Fruit fly (Drosophila melanogaster) whole organism, embryonic: Measurements from ENCODE around the gene CG4461.
A peak's percentile ranks its signal among the peaks of the same experiment; 100 is the strongest.

ENCODE experiments used
- CG10267 ChIP-seq: fragments of 200-800 bp; sonication (Bioruptor generic); optimal IDR thresholded peaks from 2 replicates; lab custom pipeline; 2018; ENCODE audit warnings: missing biosample characterization, mild to moderate bottlenecking, missing genetic modification characterization, moderate library complexity
- CG10431 ChIP-seq: fragments of 200-800 bp; sonication (Bioruptor generic); optimal IDR thresholded peaks from 3 replicates; lab custom pipeline; 2018; ENCODE audit warnings: missing biosample characterization, mild to moderate bottlenecking, missing genetic modification characterization
- CG11723 ChIP-seq: fragments of 200-800 bp; sonication (Bioruptor generic); optimal IDR thresholded peaks from 2 replicates; lab custom pipeline; 2017; ENCODE audit warnings: missing biosample characterization, mild to moderate bottlenecking, missing genetic modification characterization
- CG12219 ChIP-seq: fragments of 200-800 bp; sonication (Bioruptor generic); optimal IDR thresholded peaks from 3 replicates; lab custom pipeline; 2018; ENCODE audit warnings: missing biosample characterization, mild to moderate bottlenecking, missing genetic modification characterization
- CG1233 ChIP-seq: fragments of 200-800 bp; sonication (Bioruptor generic); optimal IDR thresholded peaks from 4 replicates; lab custom pipeline; 2018; ENCODE audit warnings: missing biosample characterization, mild to moderate bottlenecking, missing genetic modification characterization
- CG13424 ChIP-seq: fragments of 200-800 bp; sonication (Bioruptor generic); optimal IDR thresholded peaks from 2 replicates; lab custom pipeline; 2019; ENCODE audit warnings: missing biosample characterization, mild to moderate bottlenecking, missing genetic modification characterization, moderate library complexity
- CG14050 ChIP-seq: fragments of 200-800 bp; sonication (Bioruptor generic); IDR thresholded peaks from 3 replicates; pipeline ENCODE4 v1.3.6; 2022; ENCODE audit warnings: missing biosample characterization, missing genetic modification characterization
- CG15073 ChIP-seq: fragments of 200-800 bp; sonication (Bioruptor generic); optimal IDR thresholded peaks from 2 replicates; lab custom pipeline; 2016; ENCODE audit warnings: missing biosample characterization, missing genetic modification characterization
- CG1647 ChIP-seq: fragments of 200-800 bp; sonication (Bioruptor generic); optimal IDR thresholded peaks from 3 replicates; lab custom pipeline; 2016; ENCODE audit warnings: missing biosample characterization, missing genetic modification characterization
- CG17912 ChIP-seq: fragments of 200-800 bp; sonication (Bioruptor generic); optimal IDR thresholded peaks from 2 replicates; lab custom pipeline; 2018; ENCODE audit warnings: missing biosample characterization, mild to moderate bottlenecking, missing genetic modification characterization
- CG18619 ChIP-seq: fragments of 200-800 bp; sonication (Bioruptor generic); optimal IDR thresholded peaks from 3 replicates; lab custom pipeline; 2017; ENCODE audit warnings: missing biosample characterization, mild to moderate bottlenecking, missing genetic modification characterization
- CG2129 ChIP-seq: fragments of 200-800 bp; sonication (Bioruptor generic); IDR thresholded peaks from 2 replicates; pipeline ENCODE4 v1.3.6; 2022; ENCODE audit warnings: missing biosample characterization, missing genetic modification characterization; ENCODE audit not compliant: partially characterized antibody
- CG2712 ChIP-seq: fragments of 200-800 bp; optimal IDR thresholded peaks from 3 replicates; lab custom pipeline; 2019; ENCODE audit warnings: missing biosample characterization, mild to moderate bottlenecking, missing genetic modification characterization, moderate library complexity
- CG33557 ChIP-seq: fragments of 200-800 bp; sonication (Bioruptor generic); optimal IDR thresholded peaks from 2 replicates; lab custom pipeline; 2019; ENCODE audit warnings: missing biosample characterization, mild to moderate bottlenecking, missing genetic modification characterization, moderate library complexity
- CG6175 ChIP-seq: fragments of 200-800 bp; sonication (Bioruptor generic); IDR thresholded peaks from 3 replicates; pipeline ENCODE4 v1.3.6; 2022; ENCODE audit warnings: missing biosample characterization, missing genetic modification characterization
- CG6683 ChIP-seq: fragments of 200-800 bp; sonication (Bioruptor generic); optimal IDR thresholded peaks from 2 replicates; lab custom pipeline; 2017; ENCODE audit warnings: missing biosample characterization, mild to moderate bottlenecking, missing genetic modification characterization, missing genetic modification reagents
- CG7357 ChIP-seq: fragments of 200-800 bp; sonication (Bioruptor generic); IDR thresholded peaks from 3 replicates; pipeline ENCODE4 v1.3.6; 2022; ENCODE audit warnings: missing biosample characterization, missing genetic modification characterization
- CG8388 ChIP-seq: fragments of 200-800 bp; sonication (Bioruptor generic); optimal IDR thresholded peaks from 2 replicates; lab custom pipeline; 2019; ENCODE audit warnings: missing biosample characterization, mild to moderate bottlenecking, missing genetic modification characterization, moderate library complexity
- Dek ChIP-seq: fragments of 200-800 bp; sonication (Bioruptor generic); optimal IDR thresholded peaks from 3 replicates; lab custom pipeline; 2019; ENCODE audit warnings: missing biosample characterization, mild to moderate bottlenecking, missing genetic modification characterization, moderate library complexity
- HLH3B ChIP-seq: fragments of 200-800 bp; sonication (Bioruptor generic); IDR thresholded peaks from 2 replicates; pipeline ENCODE4 v1.3.6; 2022; ENCODE audit warnings: missing biosample characterization, missing genetic modification characterization
- Hr3 ChIP-seq: fragments of 200-800 bp; sonication (Bioruptor generic); optimal IDR thresholded peaks from 3 replicates; lab custom pipeline; 2016; ENCODE audit warnings: missing biosample characterization, missing genetic modification characterization
- Meics ChIP-seq: fragments of 200-800 bp; sonication (Bioruptor generic); optimal IDR thresholded peaks from 2 replicates; lab custom pipeline; 2017; ENCODE audit warnings: missing biosample characterization, mild to moderate bottlenecking, missing genetic modification characterization
- Ravus ChIP-seq: fragments of 200-800 bp; sonication (Bioruptor generic); IDR thresholded peaks from 2 replicates; pipeline ENCODE4 v1.3.6; 2022; ENCODE audit warnings: missing biosample characterization, missing genetic modification characterization
- Stat92E ChIP-seq, 3 experiments: fragments of >200 bp in 2 of 3; fragments of 200-800 bp in 1 of 3; sonication (Bioruptor generic) in 1 of 3; optimal IDR thresholded peaks; 2 replicates each; lab custom pipeline; 2017 to 2019; ENCODE audit warnings: missing biosample characterization in 3 of 3, missing genetic modification characterization in 3 of 3, mild to moderate bottlenecking in 1 of 3, moderate library complexity in 1 of 3
- abd-A ChIP-seq: fragments of 200-800 bp; sonication (Bioruptor generic); optimal IDR thresholded peaks from 3 replicates; lab custom pipeline; 2019; ENCODE audit warnings: missing biosample characterization, mild to moderate bottlenecking, missing genetic modification characterization, moderate library complexity
- ato ChIP-seq: fragments of 200-800 bp; sonication (Bioruptor generic); IDR thresholded peaks from 2 replicates; pipeline ENCODE4 v1.3.6; 2022; ENCODE audit warnings: missing biosample characterization, missing genetic modification characterization; ENCODE audit not compliant: partially characterized antibody
- cato ChIP-seq: fragments of 200-800 bp; sonication (Bioruptor generic); optimal IDR thresholded peaks from 2 replicates; lab custom pipeline; 2016; ENCODE audit warnings: missing biosample characterization, missing genetic modification characterization, borderline replicate concordance
- chinmo ChIP-seq: fragments of 200-800 bp; sonication (Bioruptor generic); IDR thresholded peaks from 4 replicates; pipeline ENCODE4 v1.3.6; 2022; ENCODE audit warnings: missing biosample characterization, missing genetic modification characterization; ENCODE audit not compliant: partially characterized antibody
- ci ChIP-seq: fragments of 200-800 bp; sonication (Bioruptor generic); IDR thresholded peaks from 3 replicates; pipeline ENCODE4 v1.3.6; 2022; ENCODE audit warnings: missing biosample characterization, missing genetic modification characterization
- corto ChIP-seq: fragments of 200-800 bp; sonication (Bioruptor generic); optimal IDR thresholded peaks from 2 replicates; lab custom pipeline; 2016; ENCODE audit warnings: missing biosample characterization, mild to moderate bottlenecking, missing genetic modification characterization, moderate library complexity
- disco-r ChIP-seq: fragments of 200-800 bp; sonication (Bioruptor generic); optimal IDR thresholded peaks from 2 replicates; lab custom pipeline; 2016; ENCODE audit warnings: missing biosample characterization, missing genetic modification characterization
- dmrt11E ChIP-seq: fragments of 200-800 bp; sonication (Bioruptor generic); optimal IDR thresholded peaks from 3 replicates; lab custom pipeline; 2018; ENCODE audit warnings: missing biosample characterization, mild to moderate bottlenecking, missing genetic modification characterization, moderate library complexity
- eyg ChIP-seq: fragments of 200-800 bp; sonication (Bioruptor generic); optimal IDR thresholded peaks from 3 replicates; lab custom pipeline; 2016; ENCODE audit warnings: missing biosample characterization, missing genetic modification characterization
- fd96Cb ChIP-seq: fragments of 200-800 bp; sonication (Bioruptor generic); optimal IDR thresholded peaks from 2 replicates; lab custom pipeline; 2018; ENCODE audit warnings: missing biosample characterization, mild to moderate bottlenecking, missing genetic modification characterization, moderate library complexity
- gce ChIP-seq: fragments of 200-800 bp; sonication (Bioruptor generic); IDR thresholded peaks from 3 replicates; pipeline ENCODE4 v1.3.6; 2022; ENCODE audit warnings: missing biosample characterization, missing genetic modification characterization
- gsb ChIP-seq: fragments of 200-800 bp; sonication (Bioruptor generic); IDR thresholded peaks from 2 replicates; pipeline ENCODE4 v1.3.6; 2022; ENCODE audit warnings: missing biosample characterization, missing genetic modification characterization
- insv ChIP-seq, 2 experiments: fragments of 200-800 bp; sonication (Bioruptor generic); optimal IDR thresholded peaks; 3 replicates each; lab custom pipeline; 2016 to 2018; ENCODE audit warnings: missing biosample characterization in 2 of 2, missing genetic modification characterization in 2 of 2
- lilli ChIP-seq: fragments of 200-800 bp; sonication (Bioruptor generic); optimal IDR thresholded peaks from 3 replicates; lab custom pipeline; 2016; ENCODE audit warnings: missing biosample characterization, missing genetic modification characterization
- lov ChIP-seq, 2 experiments: fragments of 200-800 bp in 1 of 2; fragments of >200 bp in 1 of 2; sonication (Bioruptor generic) in 1 of 2; IDR thresholded peaks in 1 of 2; optimal IDR thresholded peaks in 1 of 2; 2 replicates in 1 of 2; 3 replicates in 1 of 2; pipeline versions ENCODE4 v1.3.6 to Lab custom; 2017 to 2022; ENCODE audit warnings: missing biosample characterization in 1 of 2, missing genetic modification characterization in 1 of 2
- nom ChIP-seq: fragments of 200-800 bp; sonication (Bioruptor generic); optimal IDR thresholded peaks from 2 replicates; lab custom pipeline; 2017; ENCODE audit warnings: missing biosample characterization, missing genetic modification characterization, mild to moderate bottlenecking, moderate library complexity, missing genetic modification reagents
- ranshi ChIP-seq: fragments of 200-800 bp; sonication (Bioruptor generic); IDR thresholded peaks from 2 replicates; pipeline ENCODE4 v1.3.6; 2022; ENCODE audit warnings: missing biosample characterization, missing genetic modification characterization
- ro ChIP-seq: fragments of 200-800 bp; sonication (Bioruptor generic); IDR thresholded peaks from 2 replicates; pipeline ENCODE4 v1.3.6; 2022; ENCODE audit warnings: missing biosample characterization, missing genetic modification characterization
- row ChIP-seq: fragments of 200-800 bp; sonication (Bioruptor generic); IDR thresholded peaks from 3 replicates; pipeline ENCODE4 v1.3.6; 2022; ENCODE audit warnings: missing biosample characterization, missing genetic modification characterization
- slbo ChIP-seq: fragments of 200-800 bp; sonication (Bioruptor generic); IDR thresholded peaks from 2 replicates; pipeline ENCODE4 v1.3.6; 2022; ENCODE audit warnings: missing biosample characterization, missing genetic modification characterization
- sqz ChIP-seq: fragments of 200-800 bp; sonication (Bioruptor generic); optimal IDR thresholded peaks from 3 replicates; lab custom pipeline; 2018; ENCODE audit warnings: missing biosample characterization, mild to moderate bottlenecking, missing genetic modification characterization
- wor ChIP-seq: fragments of 200-800 bp; sonication (Bioruptor generic); IDR thresholded peaks from 2 replicates; pipeline ENCODE4 v1.3.6; 2022; ENCODE audit warnings: missing biosample characterization, missing genetic modification characterization
- yki ChIP-seq: fragments of >200 bp; optimal IDR thresholded peaks from 3 replicates; lab custom pipeline; 2018
- zen ChIP-seq: fragments of 200-800 bp; sonication (Bioruptor generic); optimal IDR thresholded peaks from 3 replicates; lab custom pipeline; 2018; ENCODE audit warnings: missing biosample characterization, mild to moderate bottlenecking, missing genetic modification characterization, moderate library complexity

The CG4461 gene

dm6 chr3L:9373374-9374004 is 1.7 kb upstream of the CG4461 start (continued):
- TF ChIP-seq CG2712 (peak; percentile 72), row (peak; percentile 66), CG18619 (GFP tag; lab: Kevin White, UChicago) (peak; percentile 48), CG2129 (GFP tag; lab: Robert Waterston, UW) (peak; percentile 23; the same call in 1 of the 2 replicates), ranshi (GFP tag; lab: Robert Waterston, UW) (peak; percentile 66), slbo (GFP tag; lab: Robert Waterston, UW) (peak; percentile 69), CG13424 (tag; lab: Kevin White, UChicago) (peak; percentile 77), CG7357 (GFP tag; lab: Robert Waterston, UW) (no peak), insv (GFP tag; optimal IDR thresholded peaks at IDR 0.05; lab: Kevin White, UChicago) (no peak), corto (GFP tag; lab: Kevin White, UChicago) (peak; percentile 5), ato (GFP tag; lab: Robert Waterston, UW) (no peak), nom (GFP tag; lab: Kevin White, UChicago) (peak; percentile 62), chinmo (GFP tag; lab: Robert Waterston, UW) (peak; percentile 44; the same call in 2 of the 4 replicates), CG1233 (GFP tag; lab: Kevin White, UChicago) (peak; percentile 42), lilli (GFP tag; lab: Kevin White, UChicago) (peak; percentile 26), lov (optimal IDR thresholded peaks at IDR 0.05; lab: Kevin White, UChicago) (no peak), lov (GFP tag; IDR thresholded peaks at IDR 0.05; lab: Robert Waterston, UW) (peak; percentile 46; the same call in 1 of the 3 replicates), CG17912 (GFP tag; lab: Kevin White, UChicago) (no peak), CG6175 (GFP tag; lab: Robert Waterston, UW) (no peak), gsb (GFP tag; lab: Robert Waterston, UW) (peak; percentile 17; the same call in 1 of the 2 replicates), Dek (tag; lab: Kevin White, UChicago) (peak; percentile 23), CG10431 (no peak), sqz (no peak), eyg (GFP tag; lab: Kevin White, UChicago) (no peak), CG11723 (GFP tag; lab: Kevin White, UChicago) (peak; percentile 51), zen (peak; percentile 2), CG10267 (tag; lab: Kevin White, UChicago) (peak; percentile 61), dmrt11E (tag; lab: Kevin White, UChicago) (peak; percentile 33), wor (GFP tag; lab: Robert Waterston, UW) (peak; percentile 46; the same call in 1 of the 2 replicates), HLH3B (GFP tag; lab: Robert Waterston, UW) (peak; percentile 78), yki (lab: Kevin White, UChicago) (peak; percentile 69), Meics (GFP tag; lab: Kevin White, UChicago) (peak; percentile 71), disco-r (no peak), CG15073 (GFP tag; lab: Kevin White, UChicago) (no peak), Stat92E (GFP tag; optimal IDR thresholded peaks at IDR 0.05; lab: Kevin White, UChicago) (peak in 1 of 3 experiments; percentile 36), gce (GFP tag; lab: Robert Waterston, UW) (0 out of 3 replicates have a peak, but pooled peaks have one; percentile 62), CG12219 (peak; percentile 44), ci (GFP tag; lab: Robert Waterston, UW) (peak; percentile 91), CG14050 (peak; percentile 59), Hr3 (GFP tag; lab: Kevin White, UChicago) (peak; percentile 37), CG1647 (GFP tag; lab: Kevin White, UChicago) (no peak), abd-A (peak; percentile 63), ro (GFP tag; lab: Robert Waterston, UW) (peak; percentile 67; the same call in 1 of the 2 replicates), CG33557 (GFP tag; lab: Kevin White, UChicago) (peak; percentile 34), CG8388 (GFP tag; lab: Kevin White, UChicago) (peak; percentile 67), fd96Cb (tag; lab: Kevin White, UChicago) (peak; percentile 61), CG6683 (peak; percentile 36), Ravus (peak; percentile 26; the same call in 1 of the 2 replicates), cato (GFP tag; lab: Kevin White, UChicago) (peak; percentile 18)
